Fruit fly (Drosophila melanogaster) S2 (cell line): ENCODE measurements around the gene Cyp4g1.

Source experiments
- CG8478 ChIP-seq: fragments of >200 bp; optimal IDR thresholded peaks from 2 replicates; lab custom pipeline; 2018
- CTCF ChIP-seq, 2 experiments: fragments of >200 bp; optimal IDR thresholded peaks; 2 replicates each; lab custom pipeline; 2018

dm6 chrX:428192-428591 lies 40.9 kb downstream of the Cyp4g1 start:
- TF ChIP-seq CTCF (optimal IDR thresholded peaks at IDR 0.05; lab: Kevin White, UChicago) (no peak), CG8478 (lab: Kevin White, UChicago) (no peak)
